Worm (Caenorhabditis elegans) whole organism, mixed stage, embryonic: Measurements from ENCODE around the gene Y38F2AR.10.

Experiments
- M03D4.4 ChIP-seq: sonication (generic microtip); optimal IDR thresholded peaks from 2 replicates; lab custom pipeline; 2017; ENCODE audit warnings: mild to moderate bottlenecking, missing genetic modification characterization, missing compliant biosample characterization
- bed-3 ChIP-seq: fragments of 200-800 bp; sonication (Bioruptor generic); optimal IDR thresholded peaks from 3 replicates; lab custom pipeline; 2018; ENCODE audit warnings: mild to moderate bottlenecking, missing genetic modification characterization, moderate library complexity, missing compliant biosample characterization
- blmp-1 ChIP-seq: fragments of 150-350 bp; optimal IDR thresholded peaks from 2 replicates; lab custom pipeline; 2014; ENCODE audit warnings: missing biosample characterization, missing genetic modification characterization
- ceh-39 ChIP-seq: fragments of 150-350 bp; optimal IDR thresholded peaks from 2 replicates; lab custom pipeline; 2014; ENCODE audit warnings: missing biosample characterization, missing genetic modification characterization
- ceh-43 ChIP-seq: fragments of 200-800 bp; sonication (Bioruptor generic); optimal IDR thresholded peaks from 2 replicates; lab custom pipeline; 2018; ENCODE audit warnings: mild to moderate bottlenecking, missing genetic modification characterization, moderate library complexity, missing compliant biosample characterization
- ceh-83 ChIP-seq: fragments of 200-800 bp; sonication (Bioruptor generic); optimal IDR thresholded peaks from 2 replicates; lab custom pipeline; 2018; ENCODE audit warnings: mild to moderate bottlenecking, missing genetic modification characterization, missing compliant biosample characterization
- ces-1 ChIP-seq: fragments of 150-350 bp; optimal IDR thresholded peaks from 2 replicates; lab custom pipeline; 2014; ENCODE audit warnings: missing biosample characterization, missing genetic modification reagents, missing genetic modification characterization
- cnd-1 ChIP-seq: fragments of 200-800 bp; sonication (Bioruptor generic); optimal IDR thresholded peaks from 2 replicates; lab custom pipeline; 2018; ENCODE audit warnings: mild to moderate bottlenecking, missing genetic modification characterization, missing compliant biosample characterization
- drap-1 ChIP-seq: fragments of 200-800 bp; sonication (Bioruptor generic); optimal IDR thresholded peaks from 3 replicates; lab custom pipeline; 2018; ENCODE audit warnings: mild to moderate bottlenecking, missing genetic modification characterization, missing compliant biosample characterization
- elt-1 ChIP-seq: sonication (generic microtip); optimal IDR thresholded peaks from 2 replicates; lab custom pipeline; 2017; ENCODE audit warnings: missing genetic modification characterization, mild to moderate bottlenecking, missing compliant biosample characterization, antibody characterized with exemption, moderate library complexity, borderline replicate concordance; ENCODE audit not compliant: insufficient read depth
- elt-3 ChIP-seq: fragments of 150-350 bp; optimal IDR thresholded peaks from 2 replicates; lab custom pipeline; 2014; ENCODE audit warnings: missing biosample characterization, missing genetic modification characterization
- flh-1 ChIP-seq: fragments of 200-800 bp; sonication (Bioruptor generic); optimal IDR thresholded peaks from 2 replicates; lab custom pipeline; 2018; ENCODE audit warnings: mild to moderate bottlenecking, missing genetic modification characterization, moderate library complexity, missing compliant biosample characterization
- ham-2 ChIP-seq: fragments of 200-800 bp; sonication (Bioruptor generic); optimal IDR thresholded peaks from 2 replicates; lab custom pipeline; 2018; ENCODE audit warnings: mild to moderate bottlenecking, missing genetic modification characterization, missing compliant biosample characterization
- hlh-1 ChIP-seq: fragments of 150-350 bp; optimal IDR thresholded peaks from 2 replicates; lab custom pipeline; 2014; ENCODE audit warnings: missing biosample characterization, missing genetic modification reagents, missing genetic modification characterization
- lin-13 ChIP-seq: fragments of 150-350 bp; optimal IDR thresholded peaks from 2 replicates; lab custom pipeline; 2014; ENCODE audit warnings: missing biosample characterization, missing genetic modification characterization
- lin-32 ChIP-seq: fragments of 200-800 bp; sonication (Bioruptor generic); optimal IDR thresholded peaks from 2 replicates; lab custom pipeline; 2018; ENCODE audit warnings: mild to moderate bottlenecking, missing genetic modification characterization, missing compliant biosample characterization
- lsy-2 ChIP-seq: fragments of 150-350 bp; optimal IDR thresholded peaks from 2 replicates; lab custom pipeline; 2014; ENCODE audit warnings: missing biosample characterization, missing genetic modification characterization
- mab-5 ChIP-seq: fragments of 150-350 bp; optimal IDR thresholded peaks from 2 replicates; lab custom pipeline; 2014; ENCODE audit warnings: missing biosample characterization, missing genetic modification characterization
- mep-1 ChIP-seq: fragments of 150-350 bp; optimal IDR thresholded peaks from 2 replicates; lab custom pipeline; 2017; ENCODE audit warnings: missing biosample characterization, missing genetic modification reagents, missing genetic modification characterization, inconsistent platforms
- mls-2 ChIP-seq: sonication (generic microtip); optimal IDR thresholded peaks from 2 replicates; lab custom pipeline; 2016; ENCODE audit warnings: mild to moderate bottlenecking, missing genetic modification characterization, moderate library complexity, missing compliant biosample characterization
- nhr-12 ChIP-seq: fragments of 150-350 bp; optimal IDR thresholded peaks from 2 replicates; lab custom pipeline; 2014; ENCODE audit warnings: missing biosample characterization, missing genetic modification characterization
- nhr-2 ChIP-seq: fragments of 150-350 bp; optimal IDR thresholded peaks from 2 replicates; lab custom pipeline; 2014; ENCODE audit warnings: missing biosample characterization, missing genetic modification characterization
- nhr-237 ChIP-seq: fragments of 150-350 bp; optimal IDR thresholded peaks from 2 replicates; lab custom pipeline; 2014; ENCODE audit warnings: missing biosample characterization, missing genetic modification characterization
- nhr-28 ChIP-seq: fragments of 150-350 bp; optimal IDR thresholded peaks from 2 replicates; lab custom pipeline; 2014; ENCODE audit warnings: missing biosample characterization, missing genetic modification characterization
- nhr-76 ChIP-seq: sonication (generic microtip); optimal IDR thresholded peaks from 2 replicates; lab custom pipeline; 2017; ENCODE audit warnings: missing biosample characterization, missing genetic modification characterization
- pha-4 ChIP-seq: fragments of 150-350 bp; optimal IDR thresholded peaks from 2 replicates; lab custom pipeline; 2018; ENCODE audit warnings: missing biosample characterization, missing genetic modification reagents, missing genetic modification characterization
- sem-2 ChIP-seq: fragments of 200-800 bp; sonication (Bioruptor generic); optimal IDR thresholded peaks from 2 replicates; lab custom pipeline; 2018; ENCODE audit warnings: mild to moderate bottlenecking, missing genetic modification characterization, missing compliant biosample characterization
- snpc-4 ChIP-seq: fragments of 150-350 bp; optimal IDR thresholded peaks from 2 replicates; lab custom pipeline; 2014; ENCODE audit warnings: missing biosample characterization, missing genetic modification characterization
- sptf-1 ChIP-seq: sonication (generic microtip); optimal IDR thresholded peaks from 2 replicates; lab custom pipeline; 2017; ENCODE audit warnings: mild to moderate bottlenecking, missing genetic modification characterization, moderate library complexity, missing compliant biosample characterization
- tbx-8 ChIP-seq: fragments of 200-800 bp; sonication (Bioruptor generic); optimal IDR thresholded peaks from 2 replicates; lab custom pipeline; 2018; ENCODE audit warnings: mild to moderate bottlenecking, missing genetic modification characterization, moderate library complexity, missing compliant biosample characterization
- unc-120 ChIP-seq: sonication (generic microtip); optimal IDR thresholded peaks from 2 replicates; lab custom pipeline; 2017; ENCODE audit warnings: missing genetic modification characterization, missing compliant biosample characterization; ENCODE audit not compliant: poor library complexity, severe bottlenecking
- unc-39 ChIP-seq: fragments of 150-350 bp; optimal IDR thresholded peaks from 2 replicates; lab custom pipeline; 2014; ENCODE audit warnings: missing biosample characterization, missing genetic modification characterization
- unc-62 ChIP-seq: fragments of 150-350 bp; optimal IDR thresholded peaks from 2 replicates; lab custom pipeline; 2014; ENCODE audit warnings: missing biosample characterization, missing genetic modification reagents, missing genetic modification characterization
- zip-8 ChIP-seq: fragments of 150-350 bp; optimal IDR thresholded peaks from 2 replicates; lab custom pipeline; 2014; ENCODE audit warnings: missing biosample characterization, missing genetic modification characterization
- ztf-11 ChIP-seq: fragments of 150-350 bp; optimal IDR thresholded peaks from 2 replicates; lab custom pipeline; 2014; ENCODE audit warnings: missing biosample characterization, missing genetic modification characterization

The Y38F2AR.10 gene

DNA sequence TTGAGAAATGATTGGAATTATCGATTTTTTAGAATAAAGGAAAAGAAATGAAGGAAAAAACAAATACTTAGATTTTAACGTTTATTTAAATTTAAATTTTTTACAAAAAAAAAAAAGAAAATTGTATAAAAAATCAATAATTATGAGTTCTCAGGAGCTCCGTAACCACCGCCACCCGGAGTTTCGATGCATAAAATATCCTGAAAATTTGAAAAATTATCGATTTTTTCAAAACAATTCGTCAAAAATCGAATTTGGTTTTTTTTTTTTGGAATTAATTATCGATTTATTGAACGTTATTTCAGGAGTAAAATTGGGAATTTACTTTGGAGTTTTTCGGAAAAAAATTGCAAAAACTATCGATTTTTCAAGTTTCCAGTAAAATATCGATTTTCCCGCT, at the start of gene Y38F2AR.10:
Gene Y38F2AR.10 (minus strand): TSS at position 101 of the 400 bp plus-strand sequence.
- TF ChIP-seq cnd-1 (no peak), ceh-83 (GFP tag; lab: Kevin White, UChicago) (no peak), sem-2 (GFP tag; lab: Kevin White, UChicago) (no peak), nhr-12 (no peak), ceh-39 (tag; lab: Kevin White, UChicago) (no peak), unc-62 (GFP tag; lab: Kevin White, UChicago) (no peak), ham-2 (no peak), lsy-2 (tag; lab: Kevin White, UChicago) (no peak), unc-39 (no peak), blmp-1 (tag; lab: Kevin White, UChicago) (no peak), mep-1 (tag; lab: Kevin White, UChicago) (no peak), sptf-1 (tag; lab: Kevin White, UChicago) (no peak)

DNA sequence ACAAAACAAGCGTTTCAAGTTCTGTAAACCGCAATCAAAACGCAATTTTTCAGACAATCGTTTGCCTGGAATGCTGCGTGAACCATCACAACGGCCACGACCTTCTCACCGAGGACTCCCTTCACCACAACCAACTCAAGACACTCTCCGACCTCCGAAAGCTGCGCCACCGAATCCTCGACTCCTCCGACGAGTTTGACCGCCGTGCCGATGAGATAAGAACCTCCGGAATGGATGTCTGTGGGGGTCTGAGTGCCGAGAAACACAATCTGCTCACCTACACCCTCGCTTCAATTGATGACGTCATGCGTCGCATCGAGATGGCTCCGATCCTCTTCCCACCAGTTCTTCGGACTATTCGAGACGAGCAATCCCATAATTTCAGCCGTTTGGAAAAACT, 35.0 kb upstream of the Y38F2AR.10 start:
- TF ChIP-seq drap-1 (GFP tag; lab: Kevin White, UChicago), result no peak
- no peak for TF ChIP-seq ceh-39 (tag; lab: Kevin White, UChicago)
- TF ChIP-seq unc-62 (GFP tag; lab: Kevin White, UChicago), result no peak
- no peak for TF ChIP-seq elt-3
- TF ChIP-seq ceh-43 (GFP tag; lab: Kevin White, UChicago), result no peak
- no peak for TF ChIP-seq mep-1 (tag; lab: Kevin White, UChicago)
- no peak for TF ChIP-seq lin-32 (GFP tag; lab: Kevin White, UChicago)
- no peak for TF ChIP-seq blmp-1 (tag; lab: Kevin White, UChicago)
- TF ChIP-seq unc-120 (tag; lab: Kevin White, UChicago), result no peak
- no peak for TF ChIP-seq pha-4 (tag; lab: Kevin White, UChicago)
- no peak for TF ChIP-seq nhr-76 (tag; lab: Kevin White, UChicago)
- no peak for TF ChIP-seq cnd-1
- TF ChIP-seq flh-1 (GFP tag; lab: Kevin White, UChicago), result no peak
- TF ChIP-seq snpc-4 (tag; lab: Kevin White, UChicago), result no peak
- TF ChIP-seq bed-3 (GFP tag; lab: Kevin White, UChicago), result no peak
- TF ChIP-seq unc-39, result no peak
- TF ChIP-seq M03D4.4, result no peak

ce11 chrIV:2432693-2433092, 33.4 kb upstream of the Y38F2AR.10 start, which contains the start of gene C45G7.4:
C45G7.4 (plus strand) TSS chrIV:2432993.
- no peak for TF ChIP-seq mab-5
- no peak for TF ChIP-seq lin-32 (GFP tag; lab: Kevin White, UChicago)
- no peak for TF ChIP-seq cnd-1
- no peak for TF ChIP-seq pha-4 (tag; lab: Kevin White, UChicago)
- TF ChIP-seq ceh-39 (tag; lab: Kevin White, UChicago), result no peak
- no peak for TF ChIP-seq tbx-8 (GFP tag; lab: Kevin White, UChicago)
- TF ChIP-seq mep-1 (tag; lab: Kevin White, UChicago), result no peak
- no peak for TF ChIP-seq nhr-237 (tag; lab: Kevin White, UChicago)
- TF ChIP-seq nhr-28 (tag; lab: Kevin White, UChicago), result no peak
- TF ChIP-seq sem-2 (GFP tag; lab: Kevin White, UChicago), result no peak
- no peak for TF ChIP-seq ztf-11 (tag; lab: Kevin White, UChicago)
- TF ChIP-seq lin-13, result no peak
- no peak for TF ChIP-seq drap-1 (GFP tag; lab: Kevin White, UChicago)
- TF ChIP-seq elt-1, result no peak

- TF ChIP-seq ceh-43 (GFP tag; lab: Kevin White, UChicago), result no peak
- TF ChIP-seq nhr-76 (tag; lab: Kevin White, UChicago), result no peak
- no peak for TF ChIP-seq tbx-8 (GFP tag; lab: Kevin White, UChicago)
- TF ChIP-seq hlh-1 (tag; lab: Kevin White, UChicago), result no peak
- TF ChIP-seq ceh-39 (tag; lab: Kevin White, UChicago), result no peak
- no peak for TF ChIP-seq sptf-1 (tag; lab: Kevin White, UChicago)
- TF ChIP-seq bed-3 (GFP tag; lab: Kevin White, UChicago), result no peak
- no peak for TF ChIP-seq drap-1 (GFP tag; lab: Kevin White, UChicago)
Measured at ce11 chrIV:2416738-2417137, 17.4 kb upstream of the Y38F2AR.10 start.

DNA sequence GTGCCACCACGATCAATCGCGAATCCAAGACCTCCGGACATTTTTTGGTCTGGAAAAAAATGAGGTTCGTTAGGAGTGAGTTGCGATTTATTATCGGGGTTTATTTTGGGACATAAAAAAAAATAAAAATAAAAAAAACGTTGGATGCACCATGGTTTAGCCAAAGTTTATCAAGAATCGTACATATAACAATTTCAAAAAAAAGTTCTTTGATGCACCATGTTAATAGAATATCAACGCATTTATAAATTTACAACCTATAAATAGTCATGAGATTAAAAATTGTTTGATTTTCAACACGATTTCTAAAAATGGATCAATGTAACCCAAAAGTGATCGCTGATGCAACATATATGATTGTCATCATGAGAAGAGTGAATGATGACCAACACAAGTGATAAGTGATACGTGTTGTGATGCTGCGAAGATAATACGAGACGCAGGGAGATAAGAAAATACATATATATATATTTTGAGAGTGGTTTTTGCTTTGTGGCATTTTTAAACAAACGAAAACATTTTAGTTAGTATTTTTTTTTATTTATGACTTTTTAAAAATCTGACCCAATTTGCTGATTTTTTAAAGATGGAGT, 13.1 kb upstream of the Y38F2AR.10 start, which contains the start of gene Y38F2AR.12:
Gene Y38F2AR.12 (minus strand): TSS at position 51 of the 593 bp plus-strand sequence.
- TF ChIP-seq tbx-8 (GFP tag; lab: Kevin White, UChicago) (no peak), ces-1 (GFP tag; lab: Kevin White, UChicago) (no peak), ceh-83 (GFP tag; lab: Kevin White, UChicago) (no peak), blmp-1 (tag; lab: Kevin White, UChicago) (no peak), unc-120 (tag; lab: Kevin White, UChicago) (no peak), ceh-39 (tag; lab: Kevin White, UChicago) (no peak), nhr-2 (no peak), flh-1 (GFP tag; lab: Kevin White, UChicago) (no peak), drap-1 (GFP tag; lab: Kevin White, UChicago) (no peak), zip-8 (tag; lab: Kevin White, UChicago) (no peak), lsy-2 (tag; lab: Kevin White, UChicago) (no peak), mls-2 (no peak)
